Fruit fly (Drosophila melanogaster) whole organism, embryonic: ENCODE results near the gene Bet3.

Experiments used
- Abd-B ChIP-seq: fragments of 200-800 bp; sonication (Bioruptor generic); optimal IDR thresholded peaks from 2 replicates; lab custom pipeline; 2018; ENCODE audit warnings: missing biosample characterization, mild to moderate bottlenecking, missing genetic modification characterization, moderate library complexity
- Asciz ChIP-seq: fragments of 200-800 bp; sonication (Bioruptor generic); optimal IDR thresholded peaks from 2 replicates; lab custom pipeline; 2017; ENCODE audit warnings: missing biosample characterization, mild to moderate bottlenecking, missing genetic modification characterization, missing genetic modification reagents
- Awh ChIP-seq: fragments of 200-800 bp; sonication (Bioruptor generic); IDR thresholded peaks from 2 replicates; pipeline ENCODE4, ENCODE4 v1.3.6; 2022; ENCODE audit warnings: missing biosample characterization, missing genetic modification characterization
- CG10959 ChIP-seq: fragments of 200-800 bp; sonication (Bioruptor generic); IDR thresholded peaks from 2 replicates; pipeline ENCODE4 v1.3.6; 2022; ENCODE audit warnings: missing biosample characterization, missing genetic modification characterization
- CG11398 ChIP-seq: fragments of 200-800 bp; sonication (Bioruptor generic); optimal IDR thresholded peaks from 2 replicates; lab custom pipeline; 2016; ENCODE audit warnings: missing biosample characterization, missing genetic modification characterization
- CG13624 ChIP-seq: fragments of 200-800 bp; sonication (Bioruptor generic); optimal IDR thresholded peaks from 2 replicates; lab custom pipeline; 2016; ENCODE audit warnings: missing biosample characterization, missing genetic modification characterization
- CG17328 ChIP-seq: fragments of 200-800 bp; sonication (Bioruptor generic); IDR thresholded peaks from 2 replicates; pipeline ENCODE4 v1.3.6; 2022; ENCODE audit warnings: missing biosample characterization, missing genetic modification characterization
- CG17829 ChIP-seq: fragments of 200-800 bp; optimal IDR thresholded peaks from 2 replicates; lab custom pipeline; 2019; ENCODE audit warnings: missing biosample characterization, mild to moderate bottlenecking, missing genetic modification characterization, moderate library complexity
- CG2202 ChIP-seq: fragments of 200-800 bp; sonication (Bioruptor generic); optimal IDR thresholded peaks from 2 replicates; lab custom pipeline; 2018; ENCODE audit warnings: missing biosample characterization, mild to moderate bottlenecking, missing genetic modification characterization
- CG2712 ChIP-seq: fragments of 200-800 bp; optimal IDR thresholded peaks from 3 replicates; lab custom pipeline; 2019; ENCODE audit warnings: missing biosample characterization, mild to moderate bottlenecking, missing genetic modification characterization, moderate library complexity
- CG2875 ChIP-seq: fragments of 200-800 bp; sonication (Bioruptor generic); optimal IDR thresholded peaks from 2 replicates; lab custom pipeline; 2017; ENCODE audit warnings: missing biosample characterization, mild to moderate bottlenecking, missing genetic modification characterization, missing genetic modification reagents
- CG30020 ChIP-seq: fragments of 200-800 bp; optimal IDR thresholded peaks from 2 replicates; lab custom pipeline; 2019; ENCODE audit warnings: missing biosample characterization, mild to moderate bottlenecking, missing genetic modification characterization, moderate library complexity
- CG3407 ChIP-seq: fragments of 200-800 bp; sonication (Bioruptor generic); optimal IDR thresholded peaks from 2 replicates; lab custom pipeline; 2018; ENCODE audit warnings: missing biosample characterization, mild to moderate bottlenecking, missing genetic modification characterization
- CG42726 ChIP-seq: fragments of 200-800 bp; sonication (Bioruptor generic); IDR thresholded peaks from 2 replicates; pipeline ENCODE4 v1.3.6; 2022; ENCODE audit warnings: missing biosample characterization, missing genetic modification characterization; ENCODE audit not compliant: partially characterized antibody
- CG5953 ChIP-seq: fragments of 200-800 bp; sonication (Bioruptor generic); IDR thresholded peaks from 2 replicates; pipeline ENCODE4 v1.3.6; 2022; ENCODE audit warnings: missing biosample characterization, missing genetic modification characterization
- CG7357 ChIP-seq: fragments of 200-800 bp; sonication (Bioruptor generic); IDR thresholded peaks from 3 replicates; pipeline ENCODE4 v1.3.6; 2022; ENCODE audit warnings: missing biosample characterization, missing genetic modification characterization
- CG7745 ChIP-seq: fragments of 200-800 bp; sonication (Bioruptor generic); optimal IDR thresholded peaks from 2 replicates; lab custom pipeline; 2018; ENCODE audit warnings: missing biosample characterization, mild to moderate bottlenecking, missing genetic modification characterization, moderate library complexity
- CG9817 ChIP-seq: fragments of 200-800 bp; sonication (Bioruptor generic); optimal IDR thresholded peaks from 2 replicates; lab custom pipeline; 2018; ENCODE audit warnings: missing biosample characterization, mild to moderate bottlenecking, missing genetic modification characterization, moderate library complexity
- D19B ChIP-seq: fragments of 200-800 bp; sonication (Bioruptor generic); optimal IDR thresholded peaks from 2 replicates; lab custom pipeline; 2017; ENCODE audit warnings: missing biosample characterization, mild to moderate bottlenecking, missing genetic modification characterization
- Dad ChIP-seq: fragments of 200-800 bp; sonication (Bioruptor generic); optimal IDR thresholded peaks from 3 replicates; lab custom pipeline; 2016; ENCODE audit warnings: missing biosample characterization, missing genetic modification characterization
- Dip3 ChIP-seq: fragments of 200-800 bp; sonication (Bioruptor generic); optimal IDR thresholded peaks from 3 replicates; lab custom pipeline; 2016; ENCODE audit warnings: missing biosample characterization, missing genetic modification characterization
- Dll ChIP-seq: fragments of 200-800 bp; sonication (Bioruptor generic); IDR thresholded peaks from 4 replicates; pipeline ENCODE4 v1.3.6; 2022; ENCODE audit warnings: missing biosample characterization, missing genetic modification characterization; ENCODE audit not compliant: partially characterized antibody
- Ets65A ChIP-seq: fragments of 200-800 bp; sonication (Bioruptor generic); peaks from one replicate; lab custom pipeline; 2016; ENCODE audit warnings: missing biosample characterization, missing genetic modification characterization
- H2.0 ChIP-seq: fragments of 200-800 bp; sonication (Bioruptor generic); IDR thresholded peaks from 2 replicates; pipeline ENCODE4 v1.3.6; 2022; ENCODE audit warnings: missing biosample characterization, missing genetic modification characterization
- Hmr ChIP-seq: fragments of 200-800 bp; sonication (Bioruptor generic); optimal IDR thresholded peaks from 3 replicates; lab custom pipeline; 2017; ENCODE audit warnings: mild to moderate bottlenecking, missing biosample characterization, missing genetic modification reagents, missing genetic modification characterization
- Hsf ChIP-seq: fragments of 200-800 bp; sonication (Bioruptor generic); optimal IDR thresholded peaks from 3 replicates; lab custom pipeline; 2016; ENCODE audit warnings: missing biosample characterization, missing genetic modification characterization
- Lpt ChIP-seq: fragments of >200 bp; optimal IDR thresholded peaks from 2 replicates; lab custom pipeline; 2018; ENCODE audit warnings: missing biosample characterization, missing genetic modification characterization
- Mes4 ChIP-seq: fragments of 200-800 bp; sonication (Bioruptor generic); optimal IDR thresholded peaks from 2 replicates; lab custom pipeline; 2016; ENCODE audit warnings: missing biosample characterization, missing genetic modification characterization
- Nf-YB ChIP-seq: fragments of 200-800 bp; sonication (Bioruptor generic); optimal IDR thresholded peaks from 3 replicates; lab custom pipeline; 2019; ENCODE audit warnings: missing biosample characterization, mild to moderate bottlenecking, missing genetic modification characterization, moderate library complexity
- Opbp ChIP-seq: fragments of 200-800 bp; sonication (Bioruptor generic); IDR thresholded peaks from 3 replicates; pipeline ENCODE4 v1.3.6; 2022; ENCODE audit warnings: missing biosample characterization, missing genetic modification characterization; ENCODE audit not compliant: partially characterized antibody
- PHDP ChIP-seq: fragments of 200-800 bp; sonication (Bioruptor generic); optimal IDR thresholded peaks from 3 replicates; lab custom pipeline; 2018; ENCODE audit warnings: missing biosample characterization, mild to moderate bottlenecking, missing genetic modification characterization, moderate library complexity
- Six4 ChIP-seq: fragments of 200-800 bp; sonication (Bioruptor generic); optimal IDR thresholded peaks from 2 replicates; lab custom pipeline; 2016; ENCODE audit warnings: missing biosample characterization, missing genetic modification characterization
- Taf1 ChIP-seq: fragments of 200-800 bp; sonication (Bioruptor generic); IDR thresholded peaks from 2 replicates; pipeline ENCODE4 v1.3.6; 2022; ENCODE audit warnings: missing biosample characterization, missing genetic modification characterization
- bsh ChIP-seq, 2 experiments: fragments of 200-800 bp; sonication (Bioruptor generic); optimal IDR thresholded peaks; 2 replicates each; lab custom pipeline; 2017 to 2018; ENCODE audit warnings: mild to moderate bottlenecking in 2 of 2, missing biosample characterization in 2 of 2, missing genetic modification characterization in 2 of 2, moderate library complexity in 1 of 2
- dati ChIP-seq: fragments of 200-800 bp; sonication (Bioruptor generic); IDR thresholded peaks from 2 replicates; pipeline ENCODE4 v1.3.6; 2022; ENCODE audit warnings: missing biosample characterization, missing genetic modification characterization
- dmrt11E ChIP-seq: fragments of 200-800 bp; sonication (Bioruptor generic); optimal IDR thresholded peaks from 3 replicates; lab custom pipeline; 2018; ENCODE audit warnings: missing biosample characterization, mild to moderate bottlenecking, missing genetic modification characterization, moderate library complexity
- esg ChIP-seq: fragments of 200-800 bp; sonication (Bioruptor generic); conservative IDR thresholded peaks from 2 replicates; pipeline ENCODE4 v1.3.6; 2022; ENCODE audit warnings: missing biosample characterization, missing genetic modification characterization
- eve ChIP-seq, 2 experiments: fragments of >200 bp; optimal IDR thresholded peaks; 2 replicates each; lab custom pipeline; 2017; ENCODE audit warnings: missing biosample characterization in 2 of 2, missing genetic modification characterization in 2 of 2
- klu ChIP-seq: fragments of 200-800 bp; sonication (Bioruptor generic); IDR thresholded peaks from 2 replicates; pipeline ENCODE4 v1.3.6; 2022; ENCODE audit warnings: missing biosample characterization, missing genetic modification characterization
- lab ChIP-seq: fragments of 200-800 bp; sonication (Bioruptor generic); optimal IDR thresholded peaks from 3 replicates; lab custom pipeline; 2017; ENCODE audit warnings: missing biosample characterization, missing genetic modification characterization, mild to moderate bottlenecking, moderate library complexity, missing genetic modification reagents
- lmd ChIP-seq: fragments of 200-800 bp; sonication (Bioruptor generic); IDR thresholded peaks from 2 replicates; pipeline ENCODE4 v1.3.6; 2022; ENCODE audit warnings: missing biosample characterization, missing genetic modification characterization
- lola ChIP-seq, 3 experiments: fragments of >200 bp in 2 of 3; fragments of 200-800 bp in 1 of 3; sonication (Bioruptor generic) in 1 of 3; optimal IDR thresholded peaks; 2 replicates each; lab custom pipeline; 2017 to 2019; ENCODE audit warnings: missing biosample characterization in 3 of 3, missing genetic modification characterization in 3 of 3, mild to moderate bottlenecking in 1 of 3, moderate library complexity in 1 of 3
- lov ChIP-seq, 2 experiments: fragments of 200-800 bp in 1 of 2; fragments of >200 bp in 1 of 2; sonication (Bioruptor generic) in 1 of 2; IDR thresholded peaks in 1 of 2; optimal IDR thresholded peaks in 1 of 2; 2 replicates in 1 of 2; 3 replicates in 1 of 2; pipeline versions ENCODE4 v1.3.6 to Lab custom; 2017 to 2022; ENCODE audit warnings: missing biosample characterization in 1 of 2, missing genetic modification characterization in 1 of 2
- mld ChIP-seq: fragments of 200-800 bp; sonication (Bioruptor generic); IDR thresholded peaks from 3 replicates; pipeline ENCODE4 v1.3.6; 2022; ENCODE audit warnings: missing biosample characterization, missing genetic modification characterization; ENCODE audit not compliant: partially characterized antibody
- odd ChIP-seq: fragments of 200-800 bp; sonication (Bioruptor generic); optimal IDR thresholded peaks from 2 replicates; lab custom pipeline; 2017; ENCODE audit warnings: missing biosample characterization, mild to moderate bottlenecking, missing genetic modification characterization
- pan ChIP-seq, 4 experiments: fragments of >200 bp in 3 of 4; fragments of 200-800 bp in 1 of 4; sonication (Bioruptor generic) in 1 of 4; optimal IDR thresholded peaks in 3 of 4; IDR thresholded peaks in 1 of 4; 2 replicates each; pipeline versions ENCODE4 v1.3.6 to Lab custom; 2017 to 2022; ENCODE audit warnings: missing biosample characterization in 2 of 4, missing genetic modification characterization in 2 of 4, mixed read lengths in 1 of 4
- pfk ChIP-seq: fragments of 200-800 bp; sonication (Bioruptor generic); optimal IDR thresholded peaks from 2 replicates; lab custom pipeline; 2018; ENCODE audit warnings: missing biosample characterization, mild to moderate bottlenecking, missing genetic modification characterization, moderate library complexity
- ro ChIP-seq: fragments of 200-800 bp; sonication (Bioruptor generic); IDR thresholded peaks from 2 replicates; pipeline ENCODE4 v1.3.6; 2022; ENCODE audit warnings: missing biosample characterization, missing genetic modification characterization
- vfl ChIP-seq: fragments of 200-800 bp; sonication (Bioruptor generic); optimal IDR thresholded peaks from 2 replicates; lab custom pipeline; 2016; ENCODE audit warnings: missing biosample characterization, missing genetic modification characterization

Gene Bet3

DNA sequence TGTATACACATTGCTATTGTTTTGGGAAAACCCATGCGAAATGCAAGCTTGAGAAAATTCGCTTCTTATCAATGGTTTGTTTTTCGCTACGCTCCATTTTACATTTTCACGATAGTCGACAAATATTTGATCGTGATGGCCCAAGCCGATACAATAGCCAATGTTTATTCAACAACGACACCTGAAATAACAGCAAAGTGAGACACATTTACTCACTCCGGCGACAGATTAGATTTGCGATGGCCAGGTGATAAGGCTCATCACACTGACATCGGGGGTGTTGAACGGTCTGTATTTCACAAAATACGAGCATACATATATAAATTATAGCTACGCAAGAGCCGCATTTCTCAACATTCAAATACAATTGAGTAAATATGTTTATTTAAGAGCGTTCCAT is 44.9 kb downstream of the Bet3 start (continued):
- TF ChIP-seq CG10959 (peak; percentile 32; the same call in 1 of the 2 replicates), lov (optimal IDR thresholded peaks at IDR 0.05; lab: Kevin White, UChicago) (no peak), lov (GFP tag; IDR thresholded peaks at IDR 0.05; lab: Robert Waterston, UW) (peak; percentile 62; the same call in 1 of the 3 replicates), Hmr (GFP tag; lab: Kevin White, UChicago) (peak; percentile 87), odd (GFP tag; lab: Kevin White, UChicago) (peak; percentile 47), Six4 (GFP tag; lab: Kevin White, UChicago) (no peak), CG13624 (GFP tag; lab: Kevin White, UChicago) (peak; percentile 45), Taf1 (GFP tag; lab: Robert Waterston, UW) (no peak), Dip3 (GFP tag; lab: Kevin White, UChicago) (no peak), vfl (GFP tag; lab: Kevin White, UChicago) (peak; percentile 19), lola (GFP tag; optimal IDR thresholded peaks at IDR 0.05; lab: Kevin White, UChicago) (no peak), lab (peak; percentile 97), klu (GFP tag; lab: Robert Waterston, UW) (no peak), ro (GFP tag; lab: Robert Waterston, UW) (no peak), Dll (GFP tag; lab: Robert Waterston, UW) (no peak), CG30020 (tag; lab: Kevin White, UChicago) (no peak), mld (no peak), esg (GFP tag; lab: Robert Waterston, UW) (no peak), PHDP (tag; lab: Kevin White, UChicago) (peak; percentile 51), Dad (GFP tag; lab: Kevin White, UChicago) (peak; percentile 59), Awh (peak; percentile 81), CG7357 (GFP tag; lab: Robert Waterston, UW) (no peak), Asciz (GFP tag; lab: Kevin White, UChicago) (peak; percentile 85), pfk (GFP tag; lab: Kevin White, UChicago) (peak; percentile 69), CG5953 (GFP tag; lab: Robert Waterston, UW) (0 out of 2 replicates have a peak, but pooled peaks have one; percentile 38), Ets65A (GFP tag; lab: Kevin White, UChicago) (no peak), Lpt (no peak), CG2712 (tag; lab: Kevin White, UChicago) (peak; percentile 47), dati (GFP tag; lab: Robert Waterston, UW) (no peak), D19B (GFP tag; lab: Kevin White, UChicago) (peak; percentile 59), CG2202 (tag; lab: Kevin White, UChicago) (peak; percentile 48), lmd (GFP tag; lab: Robert Waterston, UW) (no peak), CG17829 (no peak), CG17328 (peak; percentile 16; the same call in 1 of the 2 replicates), Mes4 (GFP tag; lab: Kevin White, UChicago) (no peak), CG11398 (peak; percentile 41), Nf-YB (no peak), pan (optimal IDR thresholded peaks at IDR 0.05; lab: Kevin White, UChicago) (no peak), pan (GFP tag; optimal IDR thresholded peaks at IDR 0.05 in 1 of 2, IDR thresholded peaks at IDR 0.05 in 1 of 2) (peak in 1 of 2 experiments; percentile 36), bsh (GFP tag; optimal IDR thresholded peaks at IDR 0.05; lab: Kevin White, UChicago) (peak in 1 of 2 experiments; percentile 4), CG42726 (GFP tag; lab: Robert Waterston, UW) (no peak), CG3407 (GFP tag; lab: Kevin White, UChicago) (peak; percentile 44), dmrt11E (tag; lab: Kevin White, UChicago) (no peak), H2.0 (no peak), eve (GFP tag; optimal IDR thresholded peaks at IDR 0.05; lab: Kevin White, UChicago) (peak in 1 of 2 experiments; percentile 13), CG9817 (tag; lab: Kevin White, UChicago) (peak; percentile 35), Opbp (GFP tag; lab: Robert Waterston, UW) (no peak), CG7745 (tag; lab: Kevin White, UChicago) (no peak), Abd-B (GFP tag; lab: Kevin White, UChicago) (no peak), Hsf (GFP tag; lab: Kevin White, UChicago) (no peak), CG2875 (GFP tag; lab: Kevin White, UChicago) (peak; percentile 6)
